Worm (Caenorhabditis elegans) whole organism, L4 larva: ENCODE measurements around the gene inx-1.
A peak's percentile ranks its signal among the peaks of the same experiment; 100 is the strongest.

ENCODE experiments used
- D1046.2 ChIP-seq: fragments of 200-800 bp; sonication (Bioruptor generic); IDR thresholded peaks from 2 replicates; pipeline ENCODE4 v1.3.6; 2022; ENCODE audit warnings: missing genetic modification characterization, missing compliant biosample characterization
- F10B5.3 ChIP-seq: sonication (generic microtip); optimal IDR thresholded peaks from 2 replicates; lab custom pipeline; 2016; ENCODE audit warnings: mild to moderate bottlenecking, missing genetic modification characterization, missing compliant biosample characterization
- F26F4.8 ChIP-seq: fragments of 200-800 bp; sonication (Bioruptor generic); conservative IDR thresholded peaks from 2 replicates; pipeline ENCODE4 v1.3.6; 2022; ENCODE audit warnings: missing genetic modification characterization, missing compliant biosample characterization
- F37D6.2 ChIP-seq: sonication (generic microtip); optimal IDR thresholded peaks from 2 replicates; lab custom pipeline; 2016; ENCODE audit warnings: mild to moderate bottlenecking, missing genetic modification characterization, missing compliant biosample characterization
- F49E8.2 ChIP-seq: sonication (generic microtip); optimal IDR thresholded peaks from 2 replicates; lab custom pipeline; 2016; ENCODE audit warnings: missing compliant biosample characterization, mild to moderate bottlenecking, missing genetic modification characterization, borderline replicate concordance
- R02D3.7 ChIP-seq: fragments of 150-350 bp; sonication (generic microtip); optimal IDR thresholded peaks from 3 replicates; lab custom pipeline; 2014; ENCODE audit warnings: missing biosample characterization, missing genetic modification characterization
- T26A8.4 ChIP-seq: fragments of 200-800 bp; sonication (Bioruptor generic); IDR thresholded peaks from 2 replicates; pipeline ENCODE4 v1.3.6; 2022; ENCODE audit warnings: missing genetic modification characterization, missing compliant biosample characterization
- Y5F2A.4 ChIP-seq: fragments of 200-800 bp; sonication (Bioruptor generic); optimal IDR thresholded peaks from 2 replicates; lab custom pipeline; 2018; ENCODE audit warnings: mild to moderate bottlenecking, missing genetic modification characterization, missing compliant biosample characterization
- arid-1 ChIP-seq: fragments of 200-800 bp; sonication (Bioruptor generic); conservative IDR thresholded peaks from 2 replicates; pipeline ENCODE4 v1.3.6; 2022; ENCODE audit warnings: missing genetic modification reagents, missing genetic modification characterization, missing compliant biosample characterization
- ceh-20 ChIP-seq: fragments of 200-800 bp; sonication (Bioruptor generic); IDR thresholded peaks from 2 replicates; pipeline ENCODE4 v1.3.6; 2022; ENCODE audit warnings: missing genetic modification reagents, missing genetic modification characterization, missing compliant biosample characterization
- ceh-32 ChIP-seq: sonication (generic microtip); optimal IDR thresholded peaks from 2 replicates; lab custom pipeline; 2016; ENCODE audit warnings: mild to moderate bottlenecking, missing genetic modification characterization, missing compliant biosample characterization; ENCODE audit not compliant: poor library complexity
- ceh-62 ChIP-seq: sonication (generic microtip); optimal IDR thresholded peaks from 2 replicates; lab custom pipeline; 2017; ENCODE audit warnings: missing biosample characterization, missing genetic modification characterization
- ces-1 ChIP-seq: fragments of 150-350 bp; sonication (generic microtip); optimal IDR thresholded peaks from 4 replicates; lab custom pipeline; 2014; ENCODE audit warnings: missing biosample characterization, missing genetic modification reagents, missing genetic modification characterization
- cey-2 ChIP-seq: sonication (generic microtip); optimal IDR thresholded peaks from 3 replicates; lab custom pipeline; 2017; ENCODE audit warnings: missing genetic modification characterization, mild to moderate bottlenecking, missing compliant biosample characterization, antibody characterized with exemption, borderline replicate concordance; ENCODE audit not compliant: insufficient read depth
- dmd-9 ChIP-seq: fragments of 200-800 bp; sonication (Bioruptor generic); IDR thresholded peaks from 2 replicates; pipeline ENCODE4 v1.3.6; 2022; ENCODE audit warnings: missing genetic modification reagents, missing genetic modification characterization, missing compliant biosample characterization
- dpl-1 ChIP-seq: fragments of 150-350 bp; optimal IDR thresholded peaks from 2 replicates; lab custom pipeline; 2014; ENCODE audit warnings: missing biosample characterization, missing genetic modification reagents, missing genetic modification characterization
- duxl-1 ChIP-seq: sonication (generic microtip); optimal IDR thresholded peaks from 2 replicates; lab custom pipeline; 2016; ENCODE audit warnings: mild to moderate bottlenecking, missing genetic modification characterization, moderate library complexity, missing compliant biosample characterization; ENCODE audit not compliant: poor library complexity
- egl-27 ChIP-seq: sonication (generic microtip); optimal IDR thresholded peaks from 3 replicates; lab custom pipeline; 2017; ENCODE audit warnings: missing biosample characterization, missing genetic modification reagents, missing genetic modification characterization
- fkh-10 ChIP-seq: fragments of 150-350 bp; optimal IDR thresholded peaks from 2 replicates; lab custom pipeline; 2014; ENCODE audit warnings: missing biosample characterization, missing genetic modification reagents, missing genetic modification characterization
- hif-1 ChIP-seq, 2 experiments: sonication (generic microtip); optimal IDR thresholded peaks; 2 replicates each; lab custom pipeline; 2016 to 2017; ENCODE audit warnings: missing compliant biosample characterization in 2 of 2, missing genetic modification characterization in 2 of 2, missing genetic modification reagents in 2 of 2, missing genotype in 2 of 2, mild to moderate bottlenecking in 1 of 2
- hlh-11 ChIP-seq: fragments of 200-800 bp; sonication (Bioruptor generic); optimal IDR thresholded peaks from 2 replicates; lab custom pipeline; 2018; ENCODE audit warnings: mild to moderate bottlenecking, missing genetic modification characterization, missing compliant biosample characterization
- hmg-1.1 ChIP-seq: fragments of 200-800 bp; sonication (Bioruptor generic); IDR thresholded peaks from 2 replicates; pipeline ENCODE4 v1.3.6; 2022; ENCODE audit warnings: missing genetic modification reagents, missing genetic modification characterization, missing compliant biosample characterization
- lin-15B ChIP-seq: fragments of 150-350 bp; sonication (generic microtip); optimal IDR thresholded peaks from 3 replicates; lab custom pipeline; 2014; ENCODE audit warnings: missing biosample characterization, missing genetic modification characterization
- lin-29 ChIP-seq: fragments of 200-800 bp; sonication (Bioruptor generic); IDR thresholded peaks from 2 replicates; pipeline ENCODE4 v1.3.6; 2022; ENCODE audit warnings: missing genetic modification reagents, missing genetic modification characterization, missing compliant biosample characterization
- lin-38 ChIP-seq: fragments of 200-800 bp; sonication (Bioruptor generic); IDR thresholded peaks from 2 replicates; pipeline ENCODE4 v1.3.6; 2022; ENCODE audit warnings: missing genetic modification reagents, missing genetic modification characterization, missing compliant biosample characterization
- lin-39 ChIP-seq: fragments of 150-350 bp; optimal IDR thresholded peaks from 2 replicates; lab custom pipeline; 2014; ENCODE audit warnings: missing biosample characterization, missing genetic modification reagents, missing genetic modification characterization
- lsy-2 ChIP-seq, 2 experiments: fragments of 150-350 bp in 1 of 2; sonication (generic microtip) in 1 of 2; optimal IDR thresholded peaks; 2 replicates each; lab custom pipeline; 2014 to 2017; ENCODE audit warnings: missing biosample characterization in 2 of 2, missing genetic modification characterization in 2 of 2
- madf-9 ChIP-seq: fragments of 200-800 bp; sonication (Bioruptor generic); conservative IDR thresholded peaks from 2 replicates; pipeline ENCODE4 v1.3.6; 2022; ENCODE audit warnings: missing genetic modification reagents, missing genetic modification characterization, missing compliant biosample characterization
- mdt-29 ChIP-seq: fragments of 200-800 bp; sonication (Bioruptor generic); IDR thresholded peaks from 2 replicates; pipeline ENCODE4 v1.3.6; 2022; ENCODE audit warnings: missing genetic modification reagents, missing genetic modification characterization, missing compliant biosample characterization
- mxl-3 ChIP-seq: fragments of 200-800 bp; sonication (Bioruptor generic); optimal IDR thresholded peaks from 2 replicates; lab custom pipeline; 2018; ENCODE audit warnings: mild to moderate bottlenecking, missing genetic modification characterization, missing compliant biosample characterization
- nhr-10 ChIP-seq: fragments of 150-350 bp; optimal IDR thresholded peaks from 2 replicates; lab custom pipeline; 2014; ENCODE audit warnings: missing biosample characterization, missing genetic modification characterization
- nhr-25 ChIP-seq: sonication (generic microtip); optimal IDR thresholded peaks from 2 replicates; lab custom pipeline; 2017; ENCODE audit warnings: missing genetic modification characterization, mild to moderate bottlenecking, missing compliant biosample characterization, antibody characterized with exemption, moderate library complexity, borderline replicate concordance; ENCODE audit not compliant: insufficient read depth
- nhr-28 ChIP-seq: fragments of 150-350 bp; optimal IDR thresholded peaks from 2 replicates; lab custom pipeline; 2014; ENCODE audit warnings: missing biosample characterization, missing genetic modification characterization
- nhr-41 ChIP-seq: fragments of 200-800 bp; sonication (Bioruptor generic); IDR thresholded peaks from 2 replicates; pipeline ENCODE4 v1.3.6; 2022; ENCODE audit warnings: missing genetic modification reagents, missing genetic modification characterization, missing compliant biosample characterization
- nhr-76 ChIP-seq: fragments of 150-350 bp; optimal IDR thresholded peaks from 2 replicates; lab custom pipeline; 2014; ENCODE audit warnings: missing biosample characterization, missing genetic modification characterization
- nhr-77 ChIP-seq: fragments of 150-350 bp; optimal IDR thresholded peaks from 2 replicates; lab custom pipeline; 2014; ENCODE audit warnings: missing biosample characterization, missing genetic modification characterization
- pha-4 ChIP-seq, 2 experiments: fragments of 150-350 bp in 1 of 2; fragments of 200-800 bp in 1 of 2; sonication (Bioruptor generic) in 1 of 2; IDR thresholded peaks in 1 of 2; optimal IDR thresholded peaks in 1 of 2; 2 replicates each; pipeline versions ENCODE4 v1.3.6 to Lab custom; 2014 to 2022; ENCODE audit warnings: missing genetic modification characterization in 2 of 2, missing genetic modification reagents in 2 of 2, missing biosample characterization in 1 of 2, missing compliant biosample characterization in 1 of 2
- php-3 ChIP-seq: fragments of 200-800 bp; sonication (Bioruptor generic); IDR thresholded peaks from 2 replicates; pipeline ENCODE4 v1.3.6; 2022; ENCODE audit warnings: missing genetic modification reagents, missing genetic modification characterization, missing compliant biosample characterization
- rbr-2 ChIP-seq: sonication (generic microtip); optimal IDR thresholded peaks from 2 replicates; lab custom pipeline; 2016; ENCODE audit warnings: missing genotype, missing genetic modification characterization, missing compliant biosample characterization
- saeg-2 ChIP-seq: fragments of 200-800 bp; sonication (Bioruptor generic); IDR thresholded peaks from 2 replicates; pipeline ENCODE4 v1.3.6; 2022; ENCODE audit warnings: missing genetic modification reagents, missing genetic modification characterization, missing compliant biosample characterization
- sdz-12 ChIP-seq: fragments of 200-800 bp; sonication (Bioruptor generic); optimal IDR thresholded peaks from 2 replicates; lab custom pipeline; 2018; ENCODE audit warnings: mild to moderate bottlenecking, missing genetic modification characterization, missing compliant biosample characterization
- spr-1 ChIP-seq: sonication (generic microtip); optimal IDR thresholded peaks from 2 replicates; lab custom pipeline; 2016; ENCODE audit warnings: mild to moderate bottlenecking, missing genetic modification characterization, missing compliant biosample characterization
- tra-1 ChIP-seq: fragments of 200-800 bp; sonication (Bioruptor generic); IDR thresholded peaks from 2 replicates; pipeline ENCODE4 v1.3.6; 2022; ENCODE audit warnings: missing genetic modification reagents, missing genetic modification characterization, missing compliant biosample characterization
- unc-130 ChIP-seq: sonication (generic microtip); optimal IDR thresholded peaks from 2 replicates; lab custom pipeline; 2016; ENCODE audit warnings: missing genetic modification reagents, missing genetic modification characterization, missing compliant biosample characterization
- unc-62 ChIP-seq, 3 experiments: fragments of 150-350 bp in 1 of 3; sonication (generic microtip); optimal IDR thresholded peaks in 2 of 3; peaks in 1 of 3; 1 replicate in 1 of 3; 2 replicates in 2 of 3; lab custom pipeline; 2014 to 2017; ENCODE audit warnings: missing biosample characterization in 3 of 3, missing genetic modification characterization in 3 of 3, missing genetic modification reagents in 3 of 3, missing genotype in 1 of 3
- vab-7 ChIP-seq: fragments of 200-800 bp; sonication (Bioruptor generic); IDR thresholded peaks from 2 replicates; pipeline ENCODE4 v1.3.6; 2022; ENCODE audit warnings: missing genetic modification reagents, missing genetic modification characterization, missing compliant biosample characterization
- zag-1 ChIP-seq: fragments of 150-350 bp; optimal IDR thresholded peaks from 2 replicates; lab custom pipeline; 2014; ENCODE audit warnings: missing biosample characterization, missing genetic modification characterization
- zip-11 ChIP-seq: fragments of 200-800 bp; sonication (Bioruptor generic); IDR thresholded peaks from 2 replicates; pipeline ENCODE4 v1.3.6; 2022; ENCODE audit warnings: missing genetic modification characterization, missing compliant biosample characterization
- ztf-11 ChIP-seq: fragments of 150-350 bp; optimal IDR thresholded peaks from 2 replicates; lab custom pipeline; 2014; ENCODE audit warnings: missing biosample characterization, missing genetic modification characterization

inx-1 gene

ce11 chrX:6902958-6903357, 53.2 kb downstream of the inx-1 start (continued):
- peak; percentile 74 for TF ChIP-seq dmd-9 (GFP tag; lab: Robert Waterston, UW)
- no peak for TF ChIP-seq zag-1 (tag; lab: Kevin White, UChicago)
- TF ChIP-seq lin-39 (tag; lab: Kevin White, UChicago): no peak
- no peak for TF ChIP-seq egl-27 (tag; lab: Kevin White, UChicago)
- TF ChIP-seq F49E8.2 (tag; lab: Kevin White, UChicago): no peak
- TF ChIP-seq ceh-32 (tag; lab: Kevin White, UChicago): no peak
- TF ChIP-seq nhr-41 (GFP tag; lab: Robert Waterston, UW): 0 out of 2 replicates have a peak, but pooled peaks have one; percentile 17
- TF ChIP-seq madf-9 (GFP tag; lab: Robert Waterston, UW): peak; percentile 80
- TF ChIP-seq hlh-11 (tag; lab: Kevin White, UChicago): peak; percentile 59
- no peak for TF ChIP-seq lin-29 (GFP tag; lab: Robert Waterston, UW)
- no peak for TF ChIP-seq R02D3.7 (tag; lab: Kevin White, UChicago)
- TF ChIP-seq mxl-3 (GFP tag; lab: Kevin White, UChicago): peak; percentile 70
- TF ChIP-seq ztf-11 (tag; lab: Kevin White, UChicago): no peak
- TF ChIP-seq duxl-1 (tag; lab: Kevin White, UChicago): peak; percentile 80
- peak; percentile 79 for TF ChIP-seq vab-7 (GFP tag; lab: Robert Waterston, UW)
- no peak for TF ChIP-seq zip-11 (GFP tag; lab: Robert Waterston, UW)
- peak; percentile 75 for TF ChIP-seq php-3 (GFP tag; lab: Robert Waterston, UW)
- no peak for TF ChIP-seq nhr-25 (tag; lab: Kevin White, UChicago)
- peak; percentile 80; the same call in 1 of the 2 replicates for TF ChIP-seq pha-4 (GFP tag; IDR thresholded peaks at IDR 0.05; lab: Robert Waterston, UW)
- TF ChIP-seq pha-4 (tag; optimal IDR thresholded peaks at IDR 0.05; lab: Kevin White, UChicago): no peak
- peak; percentile 19 for TF ChIP-seq Y5F2A.4
- TF ChIP-seq F26F4.8 (GFP tag; lab: Robert Waterston, UW): peak; percentile 87
- no peak for TF ChIP-seq dpl-1 (GFP tag; lab: Kevin White, UChicago)
- TF ChIP-seq ceh-20 (GFP tag; lab: Robert Waterston, UW): peak; percentile 63; the same call in 1 of the 2 replicates
- peak in 1 of 2 experiments; percentile 36 for TF ChIP-seq hif-1 (tag; optimal IDR thresholded peaks at IDR 0.05; lab: Kevin White, UChicago)
- TF ChIP-seq hmg-1.1 (GFP tag; lab: Robert Waterston, UW): peak; percentile 68
- peak; percentile 62; the same call in 1 of the 2 replicates for TF ChIP-seq mdt-29 (GFP tag; lab: Robert Waterston, UW)
- TF ChIP-seq cey-2 (tag; lab: Kevin White, UChicago): no peak
- TF ChIP-seq nhr-10 (tag; lab: Kevin White, UChicago): no peak
- no peak for TF ChIP-seq unc-62 (GFP tag; optimal IDR thresholded peaks at IDR 0.05 in 1 of 2; lab: Kevin White, UChicago)
- no peak for TF ChIP-seq unc-62 (tag; optimal IDR thresholded peaks at IDR 0.05; lab: Kevin White, UChicago)
- peak; percentile 73 for TF ChIP-seq T26A8.4 (GFP tag; lab: Robert Waterston, UW)
- TF ChIP-seq lsy-2 (tag; optimal IDR thresholded peaks at IDR 0.05; lab: Kevin White, UChicago): peak in 1 of 2 experiments; percentile 42
- no peak for TF ChIP-seq ceh-62 (tag; lab: Kevin White, UChicago)
- TF ChIP-seq fkh-10 (GFP tag; lab: Kevin White, UChicago): no peak
- peak; percentile 58; the same call in 1 of the 2 replicates for TF ChIP-seq D1046.2 (GFP tag; lab: Robert Waterston, UW)
- TF ChIP-seq spr-1: no peak
- no peak for TF ChIP-seq ces-1 (GFP tag; lab: Kevin White, UChicago)
- TF ChIP-seq rbr-2 (tag; lab: Kevin White, UChicago): peak; percentile 55
- no peak for TF ChIP-seq F37D6.2 (tag; lab: Kevin White, UChicago)
- TF ChIP-seq nhr-77: no peak
- TF ChIP-seq sdz-12 (GFP tag; lab: Kevin White, UChicago): peak; percentile 25
- TF ChIP-seq arid-1: peak; percentile 59
- peak; percentile 56 for TF ChIP-seq nhr-28 (tag; lab: Kevin White, UChicago)
- no peak for TF ChIP-seq F10B5.3
- TF ChIP-seq saeg-2 (GFP tag; lab: Robert Waterston, UW): no peak
- no peak for TF ChIP-seq nhr-76 (tag; lab: Kevin White, UChicago)
- TF ChIP-seq lin-15B (tag; lab: Kevin White, UChicago): no peak
- TF ChIP-seq lin-38 (GFP tag; lab: Robert Waterston, UW): no peak; the same call in 1 of the 2 replicates
- TF ChIP-seq unc-130 (GFP tag; lab: Kevin White, UChicago): peak; percentile 23
- peak; percentile 87 for TF ChIP-seq tra-1 (GFP tag; lab: Robert Waterston, UW)
